Fruit fly (Drosophila melanogaster) whole organism, embryonic: ENCODE measurements around the gene CG42814.
A peak's percentile ranks its signal among the peaks of the same experiment; 100 is the strongest.

Experiments used
- Ada2b ChIP-seq: fragments of 200-800 bp; sonication (Bioruptor generic); IDR thresholded peaks from 2 replicates; pipeline ENCODE4 v1.3.6; 2022; ENCODE audit warnings: missing biosample characterization, missing genetic modification characterization
- Atf3 ChIP-seq: fragments of 200-800 bp; sonication (Bioruptor generic); optimal IDR thresholded peaks from 3 replicates; lab custom pipeline; 2016; ENCODE audit warnings: missing biosample characterization, missing genetic modification characterization
- BEAF-32 ChIP-seq: fragments of 200-800 bp; sonication (Bioruptor generic); optimal IDR thresholded peaks from 3 replicates; lab custom pipeline; 2017; ENCODE audit warnings: missing biosample characterization, missing genetic modification characterization, mild to moderate bottlenecking, moderate library complexity, missing genetic modification reagents
- CG10979 ChIP-seq: fragments of 200-800 bp; sonication (Bioruptor generic); optimal IDR thresholded peaks from 2 replicates; lab custom pipeline; 2018; ENCODE audit warnings: missing biosample characterization, mild to moderate bottlenecking, missing genetic modification characterization, moderate library complexity
- CG12155 ChIP-seq: fragments of 200-800 bp; sonication (Bioruptor generic); optimal IDR thresholded peaks from 3 replicates; lab custom pipeline; 2016; ENCODE audit warnings: missing biosample characterization, missing genetic modification characterization
- CG14050 ChIP-seq: fragments of 200-800 bp; sonication (Bioruptor generic); IDR thresholded peaks from 3 replicates; pipeline ENCODE4 v1.3.6; 2022; ENCODE audit warnings: missing biosample characterization, missing genetic modification characterization
- CG14667 ChIP-seq: fragments of 200-800 bp; sonication (Bioruptor generic); IDR thresholded peaks from 2 replicates; pipeline ENCODE4 v1.3.6; 2022; ENCODE audit warnings: missing biosample characterization, missing genetic modification characterization
- CG14710 ChIP-seq: fragments of 200-800 bp; sonication (Bioruptor generic); optimal IDR thresholded peaks from 3 replicates; lab custom pipeline; 2019; ENCODE audit warnings: missing biosample characterization, mild to moderate bottlenecking, missing genetic modification characterization, moderate library complexity
- CG15011 ChIP-seq: fragments of 200-800 bp; sonication (Bioruptor generic); optimal IDR thresholded peaks from 3 replicates; lab custom pipeline; 2018; ENCODE audit warnings: missing biosample characterization, mild to moderate bottlenecking, missing genetic modification characterization
- CG17912 ChIP-seq: fragments of 200-800 bp; sonication (Bioruptor generic); optimal IDR thresholded peaks from 2 replicates; lab custom pipeline; 2018; ENCODE audit warnings: missing biosample characterization, mild to moderate bottlenecking, missing genetic modification characterization
- CG31365 ChIP-seq: fragments of 200-800 bp; sonication (Bioruptor generic); optimal IDR thresholded peaks from 2 replicates; lab custom pipeline; 2018; ENCODE audit warnings: missing biosample characterization, mild to moderate bottlenecking, missing genetic modification characterization
- CG31441 ChIP-seq: fragments of 200-800 bp; sonication (Bioruptor generic); IDR thresholded peaks from 2 replicates; pipeline ENCODE4 v1.3.6; 2022; ENCODE audit warnings: missing biosample characterization, missing genetic modification characterization
- CG32767 ChIP-seq: fragments of 200-800 bp; sonication (Bioruptor generic); IDR thresholded peaks from 2 replicates; pipeline ENCODE4 v1.3.6; 2022; ENCODE audit warnings: missing biosample characterization, missing genetic modification characterization
- CG32772 ChIP-seq: fragments of 200-800 bp; sonication (Bioruptor generic); IDR thresholded peaks from 2 replicates; pipeline ENCODE4 v1.3.6; 2022; ENCODE audit warnings: missing biosample characterization, missing genetic modification characterization
- CG34224 ChIP-seq: fragments of 200-800 bp; sonication (Bioruptor generic); IDR thresholded peaks from 3 replicates; pipeline ENCODE4 v1.3.6; 2022; ENCODE audit warnings: missing biosample characterization, missing genetic modification characterization; ENCODE audit not compliant: partially characterized antibody
- CG4820 ChIP-seq: fragments of 200-800 bp; sonication (Bioruptor generic); optimal IDR thresholded peaks from 3 replicates; lab custom pipeline; 2016; ENCODE audit warnings: missing biosample characterization, missing genetic modification characterization
- CG5245 ChIP-seq: fragments of 200-800 bp; sonication (Bioruptor generic); optimal IDR thresholded peaks from 3 replicates; lab custom pipeline; 2016; ENCODE audit warnings: missing biosample characterization, missing genetic modification characterization
- CG6791 ChIP-seq: fragments of 200-800 bp; sonication (Bioruptor generic); IDR thresholded peaks from 3 replicates; pipeline ENCODE4 v1.3.6; 2022; ENCODE audit warnings: missing biosample characterization, missing genetic modification characterization; ENCODE audit not compliant: partially characterized antibody
- CG8089 ChIP-seq: fragments of 200-800 bp; sonication (Bioruptor generic); optimal IDR thresholded peaks from 3 replicates; lab custom pipeline; 2016; ENCODE audit warnings: missing biosample characterization, missing genetic modification characterization
- CG9797 ChIP-seq: fragments of 200-800 bp; sonication (Bioruptor generic); optimal IDR thresholded peaks from 3 replicates; lab custom pipeline; 2018; ENCODE audit warnings: missing biosample characterization, mild to moderate bottlenecking, missing genetic modification characterization
- CG9876 ChIP-seq: fragments of 200-800 bp; sonication (Bioruptor generic); optimal IDR thresholded peaks from 2 replicates; lab custom pipeline; 2016; ENCODE audit warnings: missing biosample characterization, missing genetic modification characterization
- D19B ChIP-seq: fragments of 200-800 bp; sonication (Bioruptor generic); optimal IDR thresholded peaks from 2 replicates; lab custom pipeline; 2017; ENCODE audit warnings: missing biosample characterization, mild to moderate bottlenecking, missing genetic modification characterization
- Deaf1 ChIP-seq: fragments of 200-800 bp; optimal IDR thresholded peaks from 3 replicates; lab custom pipeline; 2019; ENCODE audit warnings: missing biosample characterization, mild to moderate bottlenecking, missing genetic modification characterization, moderate library complexity
- Dp ChIP-seq: fragments of 200-800 bp; sonication (Bioruptor generic); optimal IDR thresholded peaks from 2 replicates; lab custom pipeline; 2018; ENCODE audit warnings: missing biosample characterization, mild to moderate bottlenecking, missing genetic modification characterization, moderate library complexity
- E2f2 ChIP-seq: fragments of 200-800 bp; sonication (Bioruptor generic); IDR thresholded peaks from 2 replicates; pipeline ENCODE4 v1.3.6; 2022; ENCODE audit warnings: missing biosample characterization, missing genetic modification characterization
- ERR ChIP-seq: fragments of 200-800 bp; sonication (Bioruptor generic); optimal IDR thresholded peaks from 2 replicates; lab custom pipeline; 2016; ENCODE audit warnings: missing biosample characterization, missing genetic modification characterization
- H2.0 ChIP-seq: fragments of 200-800 bp; sonication (Bioruptor generic); IDR thresholded peaks from 2 replicates; pipeline ENCODE4 v1.3.6; 2022; ENCODE audit warnings: missing biosample characterization, missing genetic modification characterization
- HmgZ ChIP-seq: fragments of 200-800 bp; sonication (Bioruptor generic); optimal IDR thresholded peaks from 2 replicates; lab custom pipeline; 2018; ENCODE audit warnings: missing biosample characterization, mild to moderate bottlenecking, missing genetic modification characterization
- Hmx ChIP-seq: fragments of 200-800 bp; sonication (Bioruptor generic); optimal IDR thresholded peaks from 2 replicates; lab custom pipeline; 2016; ENCODE audit warnings: missing biosample characterization, missing genetic modification characterization
- Hr39 ChIP-seq: fragments of >200 bp; optimal IDR thresholded peaks from 2 replicates; lab custom pipeline; 2017
- MESR4 ChIP-seq: fragments of 200-800 bp; sonication (Bioruptor generic); optimal IDR thresholded peaks from 2 replicates; lab custom pipeline; 2018; ENCODE audit warnings: missing biosample characterization, mild to moderate bottlenecking, missing genetic modification characterization, moderate library complexity
- Med ChIP-seq: fragments of 200-800 bp; sonication (Bioruptor generic); peaks from one replicate; lab custom pipeline; 2016; ENCODE audit warnings: missing biosample characterization, missing genetic modification characterization, mild to moderate bottlenecking, inconsistent platforms, moderate library complexity
- NC2α ChIP-seq: fragments of 200-800 bp; sonication (Bioruptor generic); optimal IDR thresholded peaks from 2 replicates; lab custom pipeline; 2016; ENCODE audit warnings: missing biosample characterization, missing genetic modification characterization
- Oli ChIP-seq: fragments of 200-800 bp; sonication (Bioruptor generic); optimal IDR thresholded peaks from 2 replicates; lab custom pipeline; 2018; ENCODE audit warnings: missing biosample characterization, mild to moderate bottlenecking, missing genetic modification characterization, moderate library complexity
- Sox102F ChIP-seq: fragments of 200-800 bp; sonication (Bioruptor generic); optimal IDR thresholded peaks from 2 replicates; lab custom pipeline; 2018; ENCODE audit warnings: missing biosample characterization, mild to moderate bottlenecking, missing genetic modification characterization, moderate library complexity
- Sry-δ ChIP-seq: fragments of 200-800 bp; sonication (Bioruptor generic); optimal IDR thresholded peaks from 2 replicates; lab custom pipeline; 2016; ENCODE audit warnings: missing biosample characterization, missing genetic modification characterization
- al ChIP-seq: fragments of 200-800 bp; sonication (Bioruptor generic); IDR thresholded peaks from 2 replicates; pipeline ENCODE4 v1.3.6; 2022; ENCODE audit warnings: missing biosample characterization, missing genetic modification characterization
- bcd ChIP-seq: fragments of 200-800 bp; sonication (Bioruptor generic); optimal IDR thresholded peaks from 2 replicates; lab custom pipeline; 2017; ENCODE audit warnings: missing biosample characterization, mild to moderate bottlenecking, missing genetic modification characterization
- chm ChIP-seq: fragments of 200-800 bp; sonication (Bioruptor generic); IDR thresholded peaks from 2 replicates; pipeline ENCODE4 v1.3.6; 2022; ENCODE audit warnings: missing biosample characterization, missing genetic modification characterization
- dmrt11E ChIP-seq: fragments of 200-800 bp; sonication (Bioruptor generic); optimal IDR thresholded peaks from 3 replicates; lab custom pipeline; 2018; ENCODE audit warnings: missing biosample characterization, mild to moderate bottlenecking, missing genetic modification characterization, moderate library complexity
- ham ChIP-seq: fragments of 200-800 bp; sonication (Bioruptor generic); IDR thresholded peaks from 2 replicates; pipeline ENCODE4 v1.3.6; 2022; ENCODE audit warnings: missing biosample characterization, missing genetic modification characterization
- hbn ChIP-seq: fragments of 200-800 bp; sonication (Bioruptor generic); IDR thresholded peaks from 2 replicates; pipeline ENCODE4 v1.3.6; 2022; ENCODE audit warnings: missing biosample characterization, missing genetic modification characterization; ENCODE audit not compliant: partially characterized antibody
- jing ChIP-seq: fragments of 200-800 bp; sonication (Bioruptor generic); optimal IDR thresholded peaks from 2 replicates; lab custom pipeline; 2018; ENCODE audit warnings: missing biosample characterization, mild to moderate bottlenecking, missing genetic modification characterization
- kay ChIP-seq: fragments of 200-800 bp; sonication (Bioruptor generic); optimal IDR thresholded peaks from 2 replicates; lab custom pipeline; 2016; ENCODE audit warnings: missing biosample characterization, missing genetic modification characterization
- luna ChIP-seq: fragments of 200-800 bp; sonication (Bioruptor generic); optimal IDR thresholded peaks from 2 replicates; lab custom pipeline; 2016; ENCODE audit warnings: missing biosample characterization, missing genetic modification characterization
- nerfin-1 ChIP-seq: fragments of 200-800 bp; sonication (Bioruptor generic); optimal IDR thresholded peaks from 3 replicates; lab custom pipeline; 2019; ENCODE audit warnings: missing biosample characterization, mild to moderate bottlenecking, missing genetic modification characterization, moderate library complexity
- nom ChIP-seq: fragments of 200-800 bp; sonication (Bioruptor generic); optimal IDR thresholded peaks from 2 replicates; lab custom pipeline; 2017; ENCODE audit warnings: missing biosample characterization, missing genetic modification characterization, mild to moderate bottlenecking, moderate library complexity, missing genetic modification reagents
- phol ChIP-seq: fragments of 200-800 bp; sonication (Bioruptor generic); optimal IDR thresholded peaks from 3 replicates; lab custom pipeline; 2018; ENCODE audit warnings: missing biosample characterization, mild to moderate bottlenecking, missing genetic modification characterization, moderate library complexity
- ro ChIP-seq: fragments of 200-800 bp; sonication (Bioruptor generic); IDR thresholded peaks from 2 replicates; pipeline ENCODE4 v1.3.6; 2022; ENCODE audit warnings: missing biosample characterization, missing genetic modification characterization
- schlank ChIP-seq: fragments of 200-800 bp; sonication (Bioruptor generic); optimal IDR thresholded peaks from 2 replicates; lab custom pipeline; 2018; ENCODE audit warnings: missing biosample characterization, mild to moderate bottlenecking, missing genetic modification characterization
- zen ChIP-seq: fragments of 200-800 bp; sonication (Bioruptor generic); optimal IDR thresholded peaks from 3 replicates; lab custom pipeline; 2018; ENCODE audit warnings: missing biosample characterization, mild to moderate bottlenecking, missing genetic modification characterization, moderate library complexity
- zfh1 ChIP-seq: fragments of 200-800 bp; sonication (Bioruptor generic); IDR thresholded peaks from 3 replicates; pipeline ENCODE4 v1.3.6; 2022; ENCODE audit warnings: missing biosample characterization, missing genetic modification characterization

The CG42814 gene

DNA sequence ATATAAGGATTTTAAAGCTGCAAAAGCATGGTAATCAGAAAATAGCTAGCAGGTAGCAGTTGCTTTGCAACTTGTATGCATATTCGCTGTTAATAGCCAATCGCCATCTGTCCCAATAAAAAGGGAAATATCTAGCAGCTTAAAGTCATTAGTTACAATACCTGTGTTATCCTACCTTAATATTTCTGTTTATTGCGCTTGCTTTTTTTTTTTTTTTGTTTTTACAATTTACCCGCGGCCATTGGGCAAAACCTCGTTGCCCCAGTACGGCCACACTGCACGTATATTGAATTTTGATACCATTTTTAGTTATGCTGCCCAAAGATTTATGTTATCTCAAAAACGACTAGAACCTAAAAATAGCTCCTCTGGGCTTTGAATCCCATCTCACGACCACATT lies 43.0 kb upstream of the CG42814 start (continued):
- TF ChIP-seq schlank (tag; lab: Kevin White, UChicago) (no peak), Ada2b (GFP tag; lab: Robert Waterston, UW) (no peak), H2.0 (GFP tag; lab: Robert Waterston, UW) (no peak), NC2α (GFP tag; lab: Kevin White, UChicago) (no peak), CG14050 (GFP tag; lab: Robert Waterston, UW) (no peak), kay (no peak), bcd (GFP tag; lab: Kevin White, UChicago) (no peak), CG10979 (no peak), CG6791 (GFP tag; lab: Robert Waterston, UW) (no peak), CG15011 (GFP tag; lab: Kevin White, UChicago) (no peak), D19B (GFP tag; lab: Kevin White, UChicago) (no peak), luna (GFP tag; lab: Kevin White, UChicago) (no peak), Deaf1 (no peak), Hr39 (lab: Kevin White, UChicago) (no peak), chm (no peak), Hmx (GFP tag; lab: Kevin White, UChicago) (no peak), Sry-δ (GFP tag; lab: Kevin White, UChicago) (peak; percentile 8), nom (GFP tag; lab: Kevin White, UChicago) (no peak), CG5245 (GFP tag; lab: Kevin White, UChicago) (no peak), ham (no peak), BEAF-32 (GFP tag; lab: Kevin White, UChicago) (no peak), Atf3 (no peak), Med (GFP tag; lab: Kevin White, UChicago) (no peak), CG9797 (peak; percentile 41), ERR (GFP tag; lab: Kevin White, UChicago) (no peak), al (no peak), Dp (GFP tag; lab: Kevin White, UChicago) (peak; percentile 20), zfh1 (GFP tag; lab: Robert Waterston, UW) (no peak), jing (GFP tag; lab: Kevin White, UChicago) (no peak), CG4820 (GFP tag; lab: Kevin White, UChicago) (no peak), hbn (GFP tag; lab: Robert Waterston, UW) (no peak), CG32772 (GFP tag; lab: Robert Waterston, UW) (0 out of 2 replicates have a peak, but pooled peaks have one; percentile 40), CG31441 (GFP tag; lab: Robert Waterston, UW) (no peak), CG34224 (GFP tag; lab: Robert Waterston, UW) (no peak), CG8089 (GFP tag; lab: Kevin White, UChicago) (no peak), CG9876 (GFP tag; lab: Kevin White, UChicago) (no peak), phol (tag; lab: Kevin White, UChicago) (peak; percentile 31), E2f2 (GFP tag; lab: Robert Waterston, UW) (peak; percentile 41; the same call in 1 of the 2 replicates), CG12155 (GFP tag; lab: Kevin White, UChicago) (no peak), Oli (no peak), HmgZ (tag; lab: Kevin White, UChicago) (no peak), zen (tag; lab: Kevin White, UChicago) (no peak), CG14667 (no peak), ro (no peak), nerfin-1 (tag; lab: Kevin White, UChicago) (no peak), dmrt11E (tag; lab: Kevin White, UChicago) (no peak), CG32767 (GFP tag; lab: Robert Waterston, UW) (no peak), MESR4 (GFP tag; lab: Kevin White, UChicago) (no peak), CG31365 (tag; lab: Kevin White, UChicago) (no peak), Sox102F (GFP tag; lab: Kevin White, UChicago) (no peak), CG17912 (no peak), CG14710 (peak; percentile 23)
